Worm (Caenorhabditis elegans): ENCODE measurements around the gene tag-30.

Gene tag-30

DNA sequence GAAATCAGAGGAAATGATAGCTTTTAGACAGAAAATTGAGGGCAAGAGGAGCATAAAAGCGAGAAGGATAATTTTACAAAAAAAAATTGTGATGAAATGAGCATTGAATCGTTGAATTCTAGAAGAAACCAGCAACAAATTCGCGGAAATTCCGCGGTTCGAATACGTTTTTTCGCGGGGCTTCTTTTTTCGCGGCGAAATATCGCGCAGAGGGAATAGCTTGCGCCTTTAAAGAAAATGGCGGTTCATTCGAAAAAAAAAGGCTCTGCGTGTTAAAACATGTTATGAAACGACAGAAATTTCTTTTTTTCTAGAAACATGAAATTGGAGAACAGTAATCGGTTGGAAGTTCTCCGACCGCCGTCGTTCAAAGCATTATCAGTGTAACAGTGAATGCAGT lies 32.5 kb downstream of the tag-30 start:
- TF ChIP-seq elt-3 (tag; optimal IDR thresholded peaks at IDR 0.05) (no peak), nhr-6 (tag; optimal IDR thresholded peaks at IDR 0.05) (no peak), lsy-2 (tag; optimal IDR thresholded peaks at IDR 0.05) (peak; percentile 16 to 70), alr-1 (tag; optimal IDR thresholded peaks at IDR 0.05) (no peak), snpc-4 (tag; optimal IDR thresholded peaks at IDR 0.05) (no peak), dmd-4 (tag; optimal IDR thresholded peaks at IDR 0.05) (no peak), unc-39 (tag; optimal IDR thresholded peaks at IDR 0.05) (no peak), egl-27 (tag; optimal IDR thresholded peaks at IDR 0.05) (no peak), nhr-129 (tag; optimal IDR thresholded peaks at IDR 0.05) (peak; percentile 56), lin-13 (GFP tag; optimal IDR thresholded peaks at IDR 0.05) (peak; percentile 54), ceh-82 (tag; optimal IDR thresholded peaks at IDR 0.05) (no peak), gmeb-1 (tag; optimal IDR thresholded peaks at IDR 0.05) (peak; percentile 76), nhr-237 (tag; optimal IDR thresholded peaks at IDR 0.05) (no peak), mab-5 (tag; optimal IDR thresholded peaks at IDR 0.05) (no peak), ztf-11 (tag; optimal IDR thresholded peaks at IDR 0.05) (no peak), R02D3.7 (tag; optimal IDR thresholded peaks at IDR 0.05) (no peak), C34F6.9 (tag; optimal IDR thresholded peaks at IDR 0.05) (peak; percentile 53), ztf-4 (tag; optimal IDR thresholded peaks at IDR 0.05) (no peak), nhr-25 (tag; optimal IDR thresholded peaks at IDR 0.05) (no peak), mdl-1 (tag; optimal IDR thresholded peaks at IDR 0.05) (no peak), sma-3 (GFP tag; optimal IDR thresholded peaks at IDR 0.05) (no peak), nhr-10 (tag; optimal IDR thresholded peaks at IDR 0.05) (no peak), mbf-1 (tag; optimal IDR thresholded peaks at IDR 0.05) (no peak), unc-62 (GFP tag; optimal IDR thresholded peaks at IDR 0.05) (no peak), Y55F3AM.14 (GFP tag; optimal IDR thresholded peaks at IDR 0.05) (no peak), blmp-1 (tag; optimal IDR thresholded peaks at IDR 0.05; ENCODE audit: insufficient read depth) (no peak), F13H6.1 (tag; optimal IDR thresholded peaks at IDR 0.05) (no peak), nhr-23 (tag; optimal IDR thresholded peaks at IDR 0.05) (no peak), lin-39 (tag; optimal IDR thresholded peaks at IDR 0.05) (no peak), zag-1 (tag; optimal IDR thresholded peaks at IDR 0.05) (no peak), nhr-77 (tag; optimal IDR thresholded peaks at IDR 0.05) (no peak), nhr-21 (tag; optimal IDR thresholded peaks at IDR 0.05) (no peak), unc-55 (GFP tag; optimal IDR thresholded peaks at IDR 0.05) (peak; percentile 80), ama-1 (optimal IDR thresholded peaks at IDR 0.05) (no peak), peb-1 (tag; optimal IDR thresholded peaks at IDR 0.05) (no peak), ztf-1 (GFP tag; conservative IDR thresholded peaks at IDR 0.05) (no peak), ceh-16 (tag; optimal IDR thresholded peaks at IDR 0.05) (no peak), fos-1 (tag; optimal IDR thresholded peaks at IDR 0.05) (peak; percentile 19), lin-11 (tag; optimal IDR thresholded peaks at IDR 0.05) (no peak), elt-1 (tag; optimal IDR thresholded peaks at IDR 0.05) (no peak), ZK546.5 (tag; optimal IDR thresholded peaks at IDR 0.05) (peak; percentile 14), sem-4 (tag; optimal IDR thresholded peaks at IDR 0.05) (no peak), aly-2 (tag; optimal IDR thresholded peaks at IDR 0.05) (no peak), nhr-11 (tag; optimal IDR thresholded peaks at IDR 0.05) (no peak), skn-1 (tag; optimal IDR thresholded peaks at IDR 0.05) (no peak), crh-2 (tag; optimal IDR thresholded peaks at IDR 0.05) (peak; percentile 47), nhr-12 (tag; optimal IDR thresholded peaks at IDR 0.05) (no peak), sma-9 (GFP tag; optimal IDR thresholded peaks at IDR 0.05) (peak; percentile 6), sma-9 (tag; optimal IDR thresholded peaks at IDR 0.05) (no peak)
